Worm (Caenorhabditis elegans): ENCODE results near the gene lmtr-3.
"Not testable (repeated sequence)": the region's sequence is repeated elsewhere in the genome, so short reads cannot be mapped to it uniquely, and the experiment has no call there.

Gene lmtr-3

DNA sequence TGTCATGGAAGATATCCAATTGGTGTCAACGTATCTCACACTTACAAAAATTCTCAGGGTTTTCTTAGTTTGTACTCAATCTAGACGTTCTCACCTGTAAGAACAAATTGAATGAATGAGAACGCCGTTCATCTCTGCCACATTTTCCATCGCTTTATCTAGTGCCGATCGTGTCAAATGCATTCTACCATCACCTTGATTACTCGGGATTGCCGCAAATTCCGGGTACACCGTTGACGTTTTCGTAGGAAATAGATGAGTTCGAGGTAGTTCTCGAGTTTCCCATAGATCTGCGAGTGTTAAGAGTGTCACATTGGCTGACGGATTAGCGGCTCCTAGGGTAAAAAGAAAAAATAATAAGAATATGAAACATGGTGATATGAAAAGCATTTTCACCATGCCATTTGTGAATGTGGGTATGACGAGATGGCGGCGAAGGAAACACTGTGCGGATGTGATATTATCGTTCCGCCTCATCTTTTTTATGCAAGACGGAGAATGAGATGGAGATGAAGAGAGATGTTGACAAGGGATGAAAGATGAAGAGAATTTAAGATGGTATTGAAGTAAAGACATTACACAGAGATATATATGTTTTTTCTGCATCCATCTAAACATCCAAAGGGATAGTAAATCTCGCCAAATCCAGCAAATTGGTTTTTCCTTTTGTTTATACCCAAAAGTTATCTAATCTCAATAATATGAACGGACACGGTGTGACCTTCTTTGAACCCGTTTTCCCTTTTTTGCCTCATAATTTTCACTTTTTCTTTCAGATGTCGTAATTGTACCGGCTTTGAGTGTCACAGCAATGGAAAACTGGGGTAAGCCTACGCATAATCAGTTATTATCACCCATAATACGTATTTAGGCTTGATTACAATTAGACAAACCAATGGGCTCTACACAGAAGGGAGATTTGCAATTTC lies 30.6 kb upstream of the lmtr-3 start, which contains the start of gene lact-8:
lact-8 (minus strand) TSS at position 445 of the 929 bp plus-strand sequence.
- TF ChIP-seq him-1 (tag; optimal IDR thresholded peaks at IDR 0.05) (no peak), W03F9.2 (tag; optimal IDR thresholded peaks at IDR 0.05) (no peak), dao-5 (tag; optimal IDR thresholded peaks at IDR 0.05) (no peak)

DNA sequence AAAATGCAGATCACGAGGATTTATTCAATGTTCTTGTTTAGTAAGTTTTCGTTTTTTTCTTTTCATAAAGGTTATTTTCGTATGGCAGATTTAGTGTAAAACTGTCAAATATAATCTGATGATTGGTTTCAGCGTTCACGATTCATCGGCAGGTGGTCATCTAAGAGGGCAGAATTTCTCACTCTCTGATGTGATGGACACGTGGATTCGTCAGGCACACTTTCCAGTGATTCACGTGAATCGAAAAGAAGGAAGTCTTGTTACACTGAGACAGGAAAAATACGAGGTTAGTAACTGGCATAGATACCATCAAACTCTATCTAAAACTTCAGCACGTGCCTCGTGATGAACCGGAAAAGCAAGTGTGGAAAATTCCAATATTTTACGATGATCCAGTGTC lies 29.3 kb upstream of the lmtr-3 start:
- TF ChIP-seq dao-5 (tag; optimal IDR thresholded peaks at IDR 0.05): no peak
- no peak for TF ChIP-seq him-1 (tag; optimal IDR thresholded peaks at IDR 0.05)
- TF ChIP-seq W03F9.2 (tag; optimal IDR thresholded peaks at IDR 0.05): no peak

DNA sequence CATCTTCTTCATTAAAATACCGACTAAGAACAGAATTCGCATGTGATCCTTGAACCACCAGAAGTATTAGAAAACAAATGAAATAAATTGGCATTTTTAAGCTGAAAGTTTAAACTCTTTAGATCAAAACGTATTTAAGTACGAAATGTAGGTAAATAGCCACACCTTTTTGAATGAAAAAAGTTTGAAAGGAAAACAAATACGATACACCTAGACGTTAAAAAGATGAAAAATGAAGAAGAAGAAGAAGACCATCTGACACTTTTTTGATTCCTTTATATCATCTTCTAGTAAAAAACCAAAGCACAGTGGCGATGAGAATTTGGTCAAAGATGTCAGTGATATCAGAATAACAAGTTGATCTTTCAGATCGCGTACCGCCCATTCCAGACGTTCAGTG lies 28.1 kb upstream of the lmtr-3 start, which contains the start of gene Y42A5A.3:
Y42A5A.3 (minus strand) TSS at position 101 of the 400 bp plus-strand sequence.
- TF ChIP-seq him-1 (tag; optimal IDR thresholded peaks at IDR 0.05): no peak
- no peak for TF ChIP-seq W03F9.2 (tag; optimal IDR thresholded peaks at IDR 0.05)
- no peak for TF ChIP-seq dao-5 (tag; optimal IDR thresholded peaks at IDR 0.05)

DNA sequence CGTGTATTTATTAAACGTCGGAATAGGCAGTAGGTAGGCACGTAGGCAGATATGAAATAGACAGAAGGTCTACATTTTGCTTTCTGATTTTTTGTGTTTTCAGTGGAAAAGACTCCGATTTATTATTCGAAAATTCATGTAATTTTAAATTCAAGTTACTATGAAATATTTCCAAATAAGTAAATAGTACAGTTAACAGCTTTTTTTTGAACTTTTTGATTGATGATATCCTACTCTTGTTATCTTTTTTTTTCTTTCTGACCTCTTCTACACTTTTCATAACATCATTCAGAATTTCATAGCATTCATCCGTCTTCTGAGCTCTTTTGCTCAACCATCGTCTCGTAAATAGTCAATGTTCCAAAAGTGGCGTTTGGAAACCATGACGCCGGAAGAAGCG lies 25.4 kb upstream of the lmtr-3 start, which contains the start of gene cdkl-1:
cdkl-1 (plus strand) TSS at position 301 of the 400 bp plus-strand sequence.
- TF ChIP-seq W03F9.2 (tag; optimal IDR thresholded peaks at IDR 0.05): no peak

DNA sequence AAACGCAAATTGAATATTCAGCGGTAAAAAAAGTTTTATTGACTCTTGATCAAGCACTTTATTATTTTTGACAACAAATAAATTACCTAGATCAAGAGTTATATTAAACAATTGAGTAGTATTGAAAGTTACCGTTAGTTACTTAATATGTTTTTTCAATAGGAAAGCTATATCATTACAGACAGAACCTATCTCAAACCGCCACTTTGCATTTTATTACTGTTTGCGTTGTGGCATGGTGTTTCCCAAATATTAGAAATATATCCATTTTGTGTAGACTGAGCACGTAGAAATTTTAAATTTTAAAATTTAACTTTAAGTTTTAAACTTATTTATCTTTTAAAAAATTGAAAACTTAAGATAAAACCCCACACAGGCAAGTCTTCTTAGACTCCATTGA lies 19.6 kb upstream of the lmtr-3 start:
- TF ChIP-seq W03F9.2 (tag; optimal IDR thresholded peaks at IDR 0.05): no peak
- TF ChIP-seq him-1 (tag; optimal IDR thresholded peaks at IDR 0.05): no peak

DNA sequence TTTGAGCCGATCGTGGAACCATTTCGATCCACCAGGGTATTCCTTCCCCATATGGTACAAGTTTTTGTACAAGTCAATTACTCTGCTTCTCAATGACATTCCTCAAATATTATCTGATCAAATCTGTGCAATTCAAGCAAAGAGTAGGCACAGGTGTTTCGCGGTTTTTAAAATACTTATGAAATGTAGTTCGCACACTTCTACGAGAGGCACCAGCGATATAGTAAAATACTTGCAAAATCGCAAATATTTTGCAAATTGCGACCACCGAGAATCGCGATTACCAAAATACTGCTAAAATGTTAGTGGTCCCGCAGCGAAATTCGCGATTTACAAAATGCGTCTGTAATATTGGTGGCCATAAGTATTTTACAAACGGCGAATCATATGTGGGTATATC lies 14.3 kb upstream of the lmtr-3 start, which contains the start of gene Y42A5A.5:
Y42A5A.5 (minus strand) TSS at position 101 of the 400 bp plus-strand sequence.
- not testable (repeated sequence) for TF ChIP-seq him-1, dao-5, W03F9.2 (tag; optimal IDR thresholded peaks at IDR 0.05)

DNA sequence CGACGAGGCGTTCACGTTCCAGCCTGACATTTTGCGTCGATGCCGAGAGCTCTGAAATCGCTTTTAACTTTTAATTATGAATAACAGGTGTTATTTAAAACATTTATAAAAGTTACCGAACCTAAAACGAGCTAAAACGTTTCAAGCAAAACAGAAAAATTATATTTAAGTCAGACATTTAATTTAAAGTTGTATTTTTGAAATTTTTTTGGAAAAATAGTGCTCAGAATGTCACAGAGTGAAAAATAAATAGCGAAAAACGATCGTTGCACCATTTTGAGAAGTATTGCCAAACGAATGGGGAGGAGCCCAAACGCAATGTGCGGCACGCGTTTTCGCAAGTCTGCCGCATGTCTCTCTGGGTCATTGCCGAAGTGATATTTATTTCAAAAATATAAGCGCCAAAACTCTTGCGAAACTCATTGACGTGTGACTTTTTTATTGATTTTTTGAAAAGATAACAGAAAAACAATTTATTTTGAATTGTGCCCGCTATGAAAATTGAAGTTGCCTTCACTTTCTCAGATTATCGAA lies 10.9 kb upstream of the lmtr-3 start, which contains the start of gene erfa-3:
erfa-3 (minus strand) TSS at position 51 of the 534 bp plus-strand sequence.
- no peak for TF ChIP-seq him-1 (tag; optimal IDR thresholded peaks at IDR 0.05)
- peak; percentile 68 for TF ChIP-seq W03F9.2 (tag; optimal IDR thresholded peaks at IDR 0.05)
- no peak for TF ChIP-seq dao-5 (tag; optimal IDR thresholded peaks at IDR 0.05)

DNA sequence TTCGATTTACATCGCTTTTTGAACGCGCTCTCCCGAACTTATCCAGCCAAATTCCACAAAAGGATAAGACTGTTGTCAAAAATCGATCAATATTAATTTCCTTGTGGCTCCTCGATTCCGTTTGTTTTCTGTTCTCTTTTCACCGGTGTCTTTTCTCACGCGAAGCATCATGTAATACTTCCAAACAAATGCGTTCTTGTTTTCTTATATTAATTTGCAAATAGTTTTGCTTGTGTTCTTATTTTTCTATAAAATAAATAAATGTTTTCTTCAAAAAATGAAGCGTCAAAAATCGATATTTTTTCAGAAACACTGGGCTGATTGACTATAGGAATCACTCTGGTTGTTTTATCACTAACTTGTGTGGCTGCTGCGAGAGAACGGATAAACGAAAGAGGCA lies 10.4 kb upstream of the lmtr-3 start, which contains the start of gene math-33:
math-33 (plus strand) TSS at position 301 of the 400 bp plus-strand sequence.
- TF ChIP-seq W03F9.2 (tag; optimal IDR thresholded peaks at IDR 0.05): no peak
- no peak for TF ChIP-seq dao-5 (tag; optimal IDR thresholded peaks at IDR 0.05)
- no peak for TF ChIP-seq him-1 (tag; optimal IDR thresholded peaks at IDR 0.05)

DNA sequence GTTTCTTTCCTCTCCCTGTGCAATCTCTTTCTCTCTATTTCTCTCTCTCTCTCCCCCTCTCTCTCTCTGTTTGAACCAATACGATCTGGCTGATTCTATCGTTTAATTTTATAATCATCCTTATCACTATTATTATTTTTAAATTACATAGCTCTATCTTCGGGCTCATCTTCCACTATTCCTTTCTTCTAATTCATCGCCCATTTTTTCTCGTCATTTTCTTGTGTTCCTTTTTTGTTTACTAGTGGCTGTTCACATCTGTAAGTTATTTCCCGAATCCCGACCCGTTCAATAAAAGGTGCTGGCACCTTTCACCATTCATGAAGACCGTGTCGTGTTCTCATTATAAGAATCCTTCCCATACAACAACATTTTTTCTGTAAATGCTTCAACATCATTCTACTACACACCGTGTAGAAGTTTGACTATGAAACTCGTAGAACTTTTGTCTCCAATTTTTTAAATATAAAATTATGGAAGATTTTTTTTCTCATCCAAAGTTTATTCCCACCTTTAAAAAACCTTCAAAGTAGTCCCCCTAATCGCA lies 5.7 kb upstream of the lmtr-3 start:
- no peak for TF ChIP-seq dao-5 (tag; optimal IDR thresholded peaks at IDR 0.05)
- TF ChIP-seq W03F9.2 (tag; optimal IDR thresholded peaks at IDR 0.05): no peak
- no peak for TF ChIP-seq him-1 (tag; optimal IDR thresholded peaks at IDR 0.05)

DNA sequence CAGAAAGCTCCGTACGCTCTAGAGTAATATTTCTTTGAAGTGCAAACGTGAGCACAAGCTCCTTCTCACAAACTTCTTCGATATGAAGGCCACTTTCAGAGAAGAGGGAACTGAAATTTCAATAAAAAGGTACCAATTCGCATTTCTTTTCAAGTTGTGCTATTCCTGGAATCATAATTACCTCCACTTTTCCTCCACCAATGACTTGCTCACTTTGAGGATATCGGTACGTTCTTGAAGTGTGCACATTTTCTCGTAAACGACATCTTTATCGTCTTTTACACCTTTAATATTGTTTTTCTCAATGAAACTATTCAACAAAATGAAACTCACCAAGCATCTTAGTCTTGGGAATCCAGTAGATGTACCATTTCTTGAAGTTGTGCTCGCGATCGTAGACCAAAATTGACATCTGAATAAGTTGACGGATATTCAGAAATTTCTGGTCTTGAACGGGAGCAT lies 4.7 kb upstream of the lmtr-3 start, which contains the start of gene scb-1:
scb-1 (minus strand) TSS at position 412 of the 462 bp plus-strand sequence.
- TF ChIP-seq W03F9.2 (tag; optimal IDR thresholded peaks at IDR 0.05): no peak
- no peak for TF ChIP-seq him-1 (tag; optimal IDR thresholded peaks at IDR 0.05)
- no peak for TF ChIP-seq dao-5 (tag; optimal IDR thresholded peaks at IDR 0.05)

DNA sequence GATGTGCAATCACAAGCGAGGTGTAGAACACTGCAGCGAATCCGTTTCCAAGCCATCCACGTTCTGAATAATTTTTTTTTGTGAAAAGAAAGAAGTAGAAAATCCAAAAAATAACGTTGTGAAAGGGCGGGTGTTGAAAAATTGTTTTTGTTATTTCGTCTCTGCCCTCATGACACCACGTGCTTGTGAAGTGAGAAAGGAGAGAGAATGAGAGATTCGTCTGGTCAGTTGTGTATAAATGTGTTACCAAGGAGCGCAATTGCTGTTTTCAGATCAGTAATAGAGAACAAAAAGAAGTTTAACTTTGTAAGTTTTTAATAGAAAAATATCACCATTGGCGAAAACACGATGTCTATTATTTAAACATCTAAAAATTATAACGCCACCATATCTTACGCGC lies 2.7 kb upstream of the lmtr-3 start:
- TF ChIP-seq dao-5 (tag; optimal IDR thresholded peaks at IDR 0.05) (no peak), W03F9.2 (tag; optimal IDR thresholded peaks at IDR 0.05) (no peak), him-1 (tag; optimal IDR thresholded peaks at IDR 0.05) (no peak)

DNA sequence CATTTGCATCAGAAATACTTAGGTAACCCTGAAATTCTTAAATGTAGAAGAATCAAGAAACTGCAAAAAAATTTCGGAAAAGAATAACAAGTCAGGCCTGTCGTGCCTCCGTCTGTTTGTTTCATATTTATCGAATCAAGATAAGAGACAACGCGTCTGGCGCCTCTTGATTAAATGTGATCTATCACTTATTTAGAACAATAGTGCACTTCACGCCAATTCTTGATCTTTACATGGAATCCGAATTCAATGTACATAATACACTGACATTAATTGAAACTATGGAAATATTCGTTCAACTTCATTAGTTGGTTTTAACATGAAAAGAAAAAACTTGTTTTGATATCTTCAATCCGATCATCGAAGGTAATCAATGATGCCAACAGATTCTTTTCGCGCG lies 1.5 kb upstream of the lmtr-3 start, which contains the start of gene mboa-2:
mboa-2 (minus strand) TSS at position 28 of the 400 bp plus-strand sequence.
- TF ChIP-seq him-1 (tag; optimal IDR thresholded peaks at IDR 0.05) (no peak), W03F9.2 (tag; optimal IDR thresholded peaks at IDR 0.05) (peak; percentile 12), dao-5 (tag; optimal IDR thresholded peaks at IDR 0.05) (no peak)

DNA sequence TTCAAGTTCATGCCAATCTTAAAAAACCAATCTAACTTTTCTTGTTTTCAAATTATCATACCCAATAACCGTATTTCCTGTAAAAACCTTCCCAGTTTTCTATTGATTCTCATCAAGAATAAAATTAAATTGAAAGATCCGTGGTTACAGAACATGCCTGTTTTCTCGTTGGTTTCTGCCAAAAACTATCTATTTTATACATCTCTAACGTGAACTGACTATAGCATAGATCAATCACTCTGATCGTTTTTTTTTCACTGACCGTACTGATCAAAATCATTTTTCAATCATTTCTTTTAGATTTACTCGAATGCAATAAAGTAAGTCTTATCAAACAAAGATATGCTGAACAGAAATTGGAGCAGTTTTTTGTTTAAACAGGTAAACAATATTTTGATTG lies 936 bp downstream of the lmtr-3 start, which contains the start of gene C06H2.2:
C06H2.2 (plus strand) TSS at position 301 of the 400 bp plus-strand sequence.
- TF ChIP-seq dao-5 (tag; optimal IDR thresholded peaks at IDR 0.05): no peak
- TF ChIP-seq W03F9.2 (tag; optimal IDR thresholded peaks at IDR 0.05): no peak
- TF ChIP-seq him-1 (tag; optimal IDR thresholded peaks at IDR 0.05): no peak

Measured in whole organism, L4/young adult.